Worm (Caenorhabditis elegans) whole organism, L1 larva: ENCODE data around the gene nfi-1.

Experiments used
- aly-2 ChIP-seq: fragments of 150-350 bp; optimal IDR thresholded peaks from 2 replicates; lab custom pipeline; 2014; ENCODE audit warnings: missing biosample characterization, missing genetic modification characterization
- nhr-77 ChIP-seq: fragments of 150-350 bp; optimal IDR thresholded peaks from 2 replicates; lab custom pipeline; 2014; ENCODE audit warnings: missing biosample characterization, missing genetic modification characterization

ce11 chrII:7575614-7576013 lies 37.6 kb downstream of the nfi-1 start, which contains the start of gene F35D2.1:
- TF ChIP-seq nhr-77, result no peak
- no peak for TF ChIP-seq aly-2 (tag; lab: Kevin White, UChicago)
